Worm (Caenorhabditis elegans) whole organism, midembryonic: ENCODE data around the gene glr-1.

ENCODE experiments used
- cog-1 ChIP-seq: sonication (generic microtip); optimal IDR thresholded peaks from 2 replicates; lab custom pipeline; 2016; ENCODE audit warnings: missing genetic modification characterization, missing compliant biosample characterization
- flt-1 ChIP-seq: fragments of 200-800 bp; sonication (Bioruptor generic); IDR thresholded peaks from 2 replicates; pipeline ENCODE4 v1.3.6; 2022; ENCODE audit warnings: missing genetic modification characterization, missing compliant biosample characterization
- klf-2 ChIP-seq: fragments of 200-800 bp; sonication (Bioruptor generic); conservative IDR thresholded peaks from 2 replicates; pipeline ENCODE4 v1.3.6; 2022; ENCODE audit warnings: missing genetic modification reagents, missing genetic modification characterization, missing compliant biosample characterization
- tab-1 ChIP-seq: fragments of 200-800 bp; sonication (Bioruptor generic); IDR thresholded peaks from 2 replicates; pipeline ENCODE4 v1.3.6; 2022; ENCODE audit warnings: missing genetic modification characterization, missing compliant biosample characterization
- ztf-23 ChIP-seq: fragments of 200-800 bp; sonication (Bioruptor generic); IDR thresholded peaks from 2 replicates; pipeline ENCODE4 v1.3.6; 2022; ENCODE audit warnings: missing genetic modification reagents, missing genetic modification characterization, missing compliant biosample characterization

- TF ChIP-seq flt-1 (GFP tag; lab: Robert Waterston, UW) = no peak
- TF ChIP-seq tab-1 = no peak
- TF ChIP-seq ztf-23 (GFP tag; lab: Robert Waterston, UW) = no peak
- no peak for TF ChIP-seq klf-2
- no peak for TF ChIP-seq cog-1 (tag; lab: Kevin White, UChicago)
Observed at ce11 chrIII:8602148-8602547, 13.7 kb upstream of the glr-1 start.
